Fruit fly (Drosophila melanogaster) whole organism, embryonic: ENCODE data around the gene CG4880.

Experiments
- Atf6 ChIP-seq: fragments of 200-800 bp; sonication (Bioruptor generic); IDR thresholded peaks from 2 replicates; pipeline ENCODE4 v1.3.6; 2022; ENCODE audit warnings: missing biosample characterization, missing genetic modification characterization
- C15 ChIP-seq: fragments of 200-800 bp; sonication (Bioruptor generic); IDR thresholded peaks from 3 replicates; pipeline ENCODE4 v1.3.6; 2022; ENCODE audit warnings: missing biosample characterization, missing genetic modification characterization
- CG10274 ChIP-seq: fragments of 200-800 bp; sonication (Bioruptor generic); optimal IDR thresholded peaks from 3 replicates; lab custom pipeline; 2017; ENCODE audit warnings: missing biosample characterization, mild to moderate bottlenecking, missing genetic modification characterization
- CG11723 ChIP-seq: fragments of 200-800 bp; sonication (Bioruptor generic); optimal IDR thresholded peaks from 2 replicates; lab custom pipeline; 2017; ENCODE audit warnings: missing biosample characterization, mild to moderate bottlenecking, missing genetic modification characterization
- CG12391 ChIP-seq: fragments of 200-800 bp; sonication (Bioruptor generic); optimal IDR thresholded peaks from 3 replicates; lab custom pipeline; 2018; ENCODE audit warnings: missing biosample characterization, mild to moderate bottlenecking, missing genetic modification characterization, moderate library complexity
- CG15011 ChIP-seq: fragments of 200-800 bp; sonication (Bioruptor generic); optimal IDR thresholded peaks from 3 replicates; lab custom pipeline; 2018; ENCODE audit warnings: missing biosample characterization, mild to moderate bottlenecking, missing genetic modification characterization
- CG15269 ChIP-seq: fragments of 200-800 bp; sonication (Bioruptor generic); optimal IDR thresholded peaks from 2 replicates; lab custom pipeline; 2018; ENCODE audit warnings: missing biosample characterization, mild to moderate bottlenecking, missing genetic modification characterization, moderate library complexity
- CG1529 ChIP-seq: fragments of 200-800 bp; sonication (Bioruptor generic); optimal IDR thresholded peaks from 3 replicates; lab custom pipeline; 2018; ENCODE audit warnings: missing biosample characterization, missing genetic modification characterization
- CG15601 ChIP-seq: fragments of 200-800 bp; sonication (Bioruptor generic); optimal IDR thresholded peaks from 3 replicates; lab custom pipeline; 2019; ENCODE audit warnings: missing biosample characterization, mild to moderate bottlenecking, missing genetic modification characterization, moderate library complexity
- CG17328 ChIP-seq: fragments of 200-800 bp; sonication (Bioruptor generic); IDR thresholded peaks from 2 replicates; pipeline ENCODE4 v1.3.6; 2022; ENCODE audit warnings: missing biosample characterization, missing genetic modification characterization
- CG17612 ChIP-seq: fragments of 200-800 bp; sonication (Bioruptor generic); IDR thresholded peaks from 2 replicates; pipeline ENCODE4 v1.3.6; 2022; ENCODE audit warnings: missing biosample characterization, missing genetic modification characterization
- CG17912 ChIP-seq: fragments of 200-800 bp; sonication (Bioruptor generic); optimal IDR thresholded peaks from 2 replicates; lab custom pipeline; 2018; ENCODE audit warnings: missing biosample characterization, mild to moderate bottlenecking, missing genetic modification characterization
- CG2202 ChIP-seq: fragments of 200-800 bp; sonication (Bioruptor generic); optimal IDR thresholded peaks from 2 replicates; lab custom pipeline; 2018; ENCODE audit warnings: missing biosample characterization, mild to moderate bottlenecking, missing genetic modification characterization
- CG2712 ChIP-seq: fragments of 200-800 bp; optimal IDR thresholded peaks from 3 replicates; lab custom pipeline; 2019; ENCODE audit warnings: missing biosample characterization, mild to moderate bottlenecking, missing genetic modification characterization, moderate library complexity
- CG34224 ChIP-seq: fragments of 200-800 bp; sonication (Bioruptor generic); IDR thresholded peaks from 3 replicates; pipeline ENCODE4 v1.3.6; 2022; ENCODE audit warnings: missing biosample characterization, missing genetic modification characterization; ENCODE audit not compliant: partially characterized antibody
- CG4328 ChIP-seq: fragments of 200-800 bp; sonication (Bioruptor generic); optimal IDR thresholded peaks from 3 replicates; lab custom pipeline; 2017; ENCODE audit warnings: missing biosample characterization, missing genetic modification reagents, missing genetic modification characterization
- CG4404 ChIP-seq: fragments of 200-800 bp; sonication (Bioruptor generic); IDR thresholded peaks from 2 replicates; pipeline ENCODE4 v1.3.6; 2022; ENCODE audit warnings: missing biosample characterization, missing genetic modification characterization
- CG6272 ChIP-seq: fragments of 200-800 bp; sonication (Bioruptor generic); IDR thresholded peaks from 2 replicates; pipeline ENCODE4 v1.3.6; 2022; ENCODE audit warnings: missing biosample characterization, missing genetic modification characterization
- CG7357 ChIP-seq: fragments of 200-800 bp; sonication (Bioruptor generic); IDR thresholded peaks from 3 replicates; pipeline ENCODE4 v1.3.6; 2022; ENCODE audit warnings: missing biosample characterization, missing genetic modification characterization
- CG7839 ChIP-seq: fragments of 200-800 bp; sonication (Bioruptor generic); optimal IDR thresholded peaks from 3 replicates; lab custom pipeline; 2018; ENCODE audit warnings: missing biosample characterization, mild to moderate bottlenecking, missing genetic modification characterization, moderate library complexity
- CG8290 ChIP-seq, 3 experiments: fragments of 200-800 bp; sonication (Bioruptor generic); optimal IDR thresholded peaks; 2 replicates each; lab custom pipeline; 2016 to 2019; ENCODE audit warnings: missing biosample characterization in 3 of 3, missing genetic modification characterization in 3 of 3, mild to moderate bottlenecking in 2 of 3, moderate library complexity in 1 of 3
- CG8388 ChIP-seq: fragments of 200-800 bp; sonication (Bioruptor generic); optimal IDR thresholded peaks from 2 replicates; lab custom pipeline; 2019; ENCODE audit warnings: missing biosample characterization, mild to moderate bottlenecking, missing genetic modification characterization, moderate library complexity
- CG8478 ChIP-seq: fragments of >200 bp; optimal IDR thresholded peaks from 2 replicates; lab custom pipeline; 2018
- CG8924 ChIP-seq: fragments of 200-800 bp; optimal IDR thresholded peaks from 3 replicates; lab custom pipeline; 2019; ENCODE audit warnings: missing biosample characterization, mild to moderate bottlenecking, missing genetic modification characterization, moderate library complexity
- CG9437 ChIP-seq: fragments of 200-800 bp; sonication (Bioruptor generic); optimal IDR thresholded peaks from 2 replicates; lab custom pipeline; 2018; ENCODE audit warnings: missing biosample characterization, mild to moderate bottlenecking, missing genetic modification characterization
- Dad ChIP-seq: fragments of 200-800 bp; sonication (Bioruptor generic); optimal IDR thresholded peaks from 3 replicates; lab custom pipeline; 2016; ENCODE audit warnings: missing biosample characterization, missing genetic modification characterization
- Deaf1 ChIP-seq: fragments of 200-800 bp; optimal IDR thresholded peaks from 3 replicates; lab custom pipeline; 2019; ENCODE audit warnings: missing biosample characterization, mild to moderate bottlenecking, missing genetic modification characterization, moderate library complexity
- Dip2 ChIP-seq: fragments of 200-800 bp; sonication (Bioruptor generic); IDR thresholded peaks from 2 replicates; pipeline ENCODE4 v1.3.6; 2022; ENCODE audit warnings: missing biosample characterization, missing genetic modification characterization
- Drgx ChIP-seq: fragments of 200-800 bp; sonication (Bioruptor generic); IDR thresholded peaks from 2 replicates; pipeline ENCODE4 v1.3.6; 2022; ENCODE audit warnings: missing biosample characterization, missing genetic modification characterization
- E2f2 ChIP-seq: fragments of 200-800 bp; sonication (Bioruptor generic); IDR thresholded peaks from 2 replicates; pipeline ENCODE4 v1.3.6; 2022; ENCODE audit warnings: missing biosample characterization, missing genetic modification characterization
- GATAe ChIP-seq: fragments of 200-800 bp; sonication (Bioruptor generic); conservative IDR thresholded peaks from 2 replicates; pipeline ENCODE4 v1.3.6; 2022; ENCODE audit warnings: missing biosample characterization, missing genetic modification characterization
- Lhr ChIP-seq: fragments of 200-800 bp; sonication (Bioruptor generic); optimal IDR thresholded peaks from 3 replicates; lab custom pipeline; 2017; ENCODE audit warnings: mild to moderate bottlenecking, missing biosample characterization, missing genetic modification reagents, missing genetic modification characterization
- Myb ChIP-seq: fragments of 200-800 bp; sonication (Bioruptor generic); optimal IDR thresholded peaks from 2 replicates; lab custom pipeline; 2016; ENCODE audit warnings: missing biosample characterization, missing genetic modification characterization
- NC2α ChIP-seq: fragments of 200-800 bp; sonication (Bioruptor generic); optimal IDR thresholded peaks from 2 replicates; lab custom pipeline; 2016; ENCODE audit warnings: missing biosample characterization, missing genetic modification characterization
- NC2β ChIP-seq: fragments of 200-800 bp; sonication (Bioruptor generic); optimal IDR thresholded peaks from 2 replicates; lab custom pipeline; 2016; ENCODE audit warnings: missing biosample characterization, missing genetic modification characterization
- Oli ChIP-seq: fragments of 200-800 bp; sonication (Bioruptor generic); optimal IDR thresholded peaks from 2 replicates; lab custom pipeline; 2018; ENCODE audit warnings: missing biosample characterization, mild to moderate bottlenecking, missing genetic modification characterization, moderate library complexity
- Poxn ChIP-seq: fragments of 200-800 bp; sonication (Bioruptor generic); IDR thresholded peaks from 2 replicates; pipeline ENCODE4 v1.3.6; 2022; ENCODE audit warnings: missing biosample characterization, missing genetic modification characterization
- Ptx1 ChIP-seq: fragments of 200-800 bp; sonication (Bioruptor generic); IDR thresholded peaks from 2 replicates; pipeline ENCODE4 v1.3.6; 2022; ENCODE audit warnings: missing biosample characterization, missing genetic modification characterization
- Scr ChIP-seq: fragments of 200-800 bp; sonication (Bioruptor generic); IDR thresholded peaks from 2 replicates; pipeline ENCODE4 v1.3.6; 2022; ENCODE audit warnings: missing biosample characterization, missing genetic modification characterization; ENCODE audit not compliant: partially characterized antibody
- Sox100B ChIP-seq: fragments of 200-800 bp; sonication (Bioruptor generic); optimal IDR thresholded peaks from 3 replicates; lab custom pipeline; 2018; ENCODE audit warnings: missing biosample characterization, mild to moderate bottlenecking, missing genetic modification characterization
- al ChIP-seq: fragments of 200-800 bp; sonication (Bioruptor generic); IDR thresholded peaks from 2 replicates; pipeline ENCODE4 v1.3.6; 2022; ENCODE audit warnings: missing biosample characterization, missing genetic modification characterization
- chinmo ChIP-seq: fragments of 200-800 bp; sonication (Bioruptor generic); IDR thresholded peaks from 4 replicates; pipeline ENCODE4 v1.3.6; 2022; ENCODE audit warnings: missing biosample characterization, missing genetic modification characterization; ENCODE audit not compliant: partially characterized antibody
- crc ChIP-seq: fragments of 200-800 bp; sonication (Bioruptor generic); optimal IDR thresholded peaks from 2 replicates; lab custom pipeline; 2016; ENCODE audit warnings: missing biosample characterization, missing genetic modification characterization
- gem ChIP-seq: fragments of 200-800 bp; sonication (Bioruptor generic); optimal IDR thresholded peaks from 2 replicates; lab custom pipeline; 2019; ENCODE audit warnings: missing biosample characterization, mild to moderate bottlenecking, missing genetic modification characterization, moderate library complexity
- grau ChIP-seq: fragments of 200-800 bp; optimal IDR thresholded peaks from 3 replicates; lab custom pipeline; 2019; ENCODE audit warnings: missing biosample characterization, mild to moderate bottlenecking, missing genetic modification characterization, moderate library complexity
- hbn ChIP-seq: fragments of 200-800 bp; sonication (Bioruptor generic); IDR thresholded peaks from 2 replicates; pipeline ENCODE4 v1.3.6; 2022; ENCODE audit warnings: missing biosample characterization, missing genetic modification characterization; ENCODE audit not compliant: partially characterized antibody
- jigr1 ChIP-seq: fragments of 200-800 bp; sonication (Bioruptor generic); IDR thresholded peaks from 3 replicates; pipeline ENCODE4 v1.3.6; 2022; ENCODE audit warnings: missing biosample characterization, missing genetic modification characterization
- pfk ChIP-seq: fragments of 200-800 bp; sonication (Bioruptor generic); optimal IDR thresholded peaks from 2 replicates; lab custom pipeline; 2018; ENCODE audit warnings: missing biosample characterization, mild to moderate bottlenecking, missing genetic modification characterization, moderate library complexity
- pita ChIP-seq: fragments of 200-800 bp; sonication (Bioruptor generic); optimal IDR thresholded peaks from 2 replicates; lab custom pipeline; 2017; ENCODE audit warnings: missing biosample characterization, mild to moderate bottlenecking, missing genetic modification characterization
- seq ChIP-seq: fragments of 200-800 bp; sonication (Bioruptor generic); IDR thresholded peaks from 2 replicates; pipeline ENCODE4 v1.3.6; 2022; ENCODE audit warnings: missing biosample characterization, missing genetic modification characterization
- shn ChIP-seq: fragments of 200-800 bp; sonication (Bioruptor generic); optimal IDR thresholded peaks from 3 replicates; lab custom pipeline; 2016; ENCODE audit warnings: missing biosample characterization, missing genetic modification characterization
- tin ChIP-seq: fragments of 200-800 bp; sonication (Bioruptor generic); optimal IDR thresholded peaks from 3 replicates; lab custom pipeline; 2016; ENCODE audit warnings: missing biosample characterization, missing genetic modification characterization
- wdn ChIP-seq: fragments of 200-800 bp; sonication (Bioruptor generic); IDR thresholded peaks from 2 replicates; pipeline ENCODE4 v1.3.6; 2022; ENCODE audit warnings: missing biosample characterization, missing genetic modification characterization

The CG4880 gene

DNA sequence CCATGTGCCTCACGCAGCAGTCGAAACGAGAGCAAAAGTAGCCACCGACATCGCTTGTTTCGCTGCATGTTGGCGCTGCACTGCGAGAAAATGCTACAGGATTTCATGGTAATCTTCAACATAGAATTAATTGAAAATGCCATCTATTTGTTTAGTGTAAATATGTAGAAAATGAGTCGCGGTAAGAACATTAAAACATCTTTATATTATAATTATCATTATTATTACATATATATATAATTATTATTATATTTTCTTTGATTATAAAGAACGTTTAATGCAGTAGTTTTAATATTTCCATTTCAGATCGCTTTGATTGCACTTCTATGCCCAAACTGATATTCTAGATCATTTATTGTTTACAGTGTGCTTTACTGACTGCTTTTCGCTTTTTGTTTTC lies 13.6 kb upstream of the CG4880 start (continued):
- TF ChIP-seq CG6272 (GFP tag; lab: Robert Waterston, UW), result no peak
- no peak for TF ChIP-seq Dip2 (GFP tag; lab: Robert Waterston, UW)
- TF ChIP-seq CG12391 (tag; lab: Kevin White, UChicago), result peak; percentile 37
- TF ChIP-seq CG9437, result no peak
- no peak for TF ChIP-seq tin (GFP tag; lab: Kevin White, UChicago)
- peak; percentile 3 for TF ChIP-seq grau (tag; lab: Kevin White, UChicago)
- no peak for TF ChIP-seq CG34224 (GFP tag; lab: Robert Waterston, UW)
- TF ChIP-seq Oli, result peak; percentile 38
- no peak for TF ChIP-seq seq
- peak; percentile 19 for TF ChIP-seq CG7839 (tag; lab: Kevin White, UChicago)
- no peak for TF ChIP-seq CG2202 (tag; lab: Kevin White, UChicago)
- TF ChIP-seq CG2712 (tag; lab: Kevin White, UChicago), result peak; percentile 32
- TF ChIP-seq CG17612 (GFP tag; lab: Robert Waterston, UW), result no peak
- TF ChIP-seq Sox100B (GFP tag; lab: Kevin White, UChicago), result peak; percentile 16
- no peak for TF ChIP-seq Dad (GFP tag; lab: Kevin White, UChicago)
- no peak for TF ChIP-seq CG17328
- no peak for TF ChIP-seq shn (GFP tag; lab: Kevin White, UChicago)
- TF ChIP-seq Scr (GFP tag; lab: Robert Waterston, UW), result no peak
- TF ChIP-seq Drgx (GFP tag; lab: Robert Waterston, UW), result peak; percentile 53; the same call in 1 of the 2 replicates
- peak; percentile 8 for TF ChIP-seq CG8924
- TF ChIP-seq NC2α, result no peak
- TF ChIP-seq CG4404, result no peak
- TF ChIP-seq CG15269, result peak; percentile 3
- no peak for TF ChIP-seq Lhr (GFP tag; lab: Kevin White, UChicago)
- no peak for TF ChIP-seq CG8290 (GFP tag; optimal IDR thresholded peaks at IDR 0.05; lab: Kevin White, UChicago)
- no peak for TF ChIP-seq CG8290 (tag; optimal IDR thresholded peaks at IDR 0.05; lab: Kevin White, UChicago)
- TF ChIP-seq wdn, result no peak
- no peak for TF ChIP-seq CG8478 (lab: Kevin White, UChicago)
- TF ChIP-seq CG11723 (GFP tag; lab: Kevin White, UChicago), result no peak
- no peak for TF ChIP-seq C15 (GFP tag; lab: Robert Waterston, UW)
- TF ChIP-seq CG7357 (GFP tag; lab: Robert Waterston, UW), result no peak

DNA sequence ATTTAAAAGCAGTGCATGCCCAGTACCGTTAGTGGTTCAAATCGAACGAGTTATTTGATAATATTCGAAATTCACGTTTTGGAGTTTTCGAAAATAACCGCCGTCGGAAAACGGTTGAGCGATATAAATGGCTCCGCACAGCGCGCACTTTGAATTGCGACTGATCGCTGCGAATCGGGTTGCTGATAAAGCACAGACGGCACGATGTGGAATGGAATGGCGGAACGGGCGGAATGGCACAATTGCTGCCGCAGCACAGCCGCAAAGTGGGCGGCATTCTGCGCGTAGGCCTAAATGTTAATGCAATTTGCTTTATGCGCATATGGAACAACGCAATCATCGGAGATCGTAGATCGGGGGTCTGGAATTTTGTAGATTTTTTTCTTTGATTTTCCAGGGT lies 11.9 kb upstream of the CG4880 start:
- TF ChIP-seq Myb (peak; percentile 33), Poxn (GFP tag; lab: Robert Waterston, UW) (no peak), al (GFP tag; lab: Robert Waterston, UW) (no peak), CG8388 (GFP tag; lab: Kevin White, UChicago) (no peak), chinmo (GFP tag; lab: Robert Waterston, UW) (peak; percentile 82; the same call in 1 of the 4 replicates), gem (tag; lab: Kevin White, UChicago) (no peak), GATAe (no peak), CG10274 (GFP tag; lab: Kevin White, UChicago) (no peak), CG15011 (GFP tag; lab: Kevin White, UChicago) (no peak), pita (GFP tag; lab: Kevin White, UChicago) (no peak), hbn (GFP tag; lab: Robert Waterston, UW) (no peak), pfk (GFP tag; lab: Kevin White, UChicago) (peak; percentile 92), NC2β (GFP tag; lab: Kevin White, UChicago) (no peak), CG1529 (GFP tag; lab: Kevin White, UChicago) (no peak), crc (GFP tag; lab: Kevin White, UChicago) (no peak), Ptx1 (GFP tag; lab: Robert Waterston, UW) (no peak), CG4328 (GFP tag; lab: Kevin White, UChicago) (no peak), CG15601 (tag; lab: Kevin White, UChicago) (no peak), jigr1 (no peak), Atf6 (no peak), Deaf1 (tag; lab: Kevin White, UChicago) (peak; percentile 24), CG17912 (no peak), E2f2 (GFP tag; lab: Robert Waterston, UW) (peak; percentile 37; the same call in 1 of the 2 replicates)
